Worm (Caenorhabditis elegans): ENCODE data around the gene F59A1.6.

Gene F59A1.6

ce11 chrV:17690922-17691321 lies 6.0 kb downstream of the F59A1.6 start, which contains the start of gene F59A1.13:
Gene F59A1.13, minus strand, starts transcription at chrV:17691022.
- TF ChIP-seq flh-1 (GFP tag; optimal IDR thresholded peaks at IDR 0.05) (no peak), lin-32 (GFP tag; optimal IDR thresholded peaks at IDR 0.05) (no peak), nhr-12 (tag; optimal IDR thresholded peaks at IDR 0.05) (no peak), blmp-1 (tag; optimal IDR thresholded peaks at IDR 0.05) (no peak), mls-2 (tag; optimal IDR thresholded peaks at IDR 0.05) (no peak), unc-39 (tag; optimal IDR thresholded peaks at IDR 0.05) (no peak), pha-4 (tag; optimal IDR thresholded peaks at IDR 0.05) (no peak), zip-8 (tag; optimal IDR thresholded peaks at IDR 0.05) (peak; percentile 24)

ce11 chrV:17694260-17694659 lies 9.3 kb downstream of the F59A1.6 start:
- TF ChIP-seq lsy-2 (tag; optimal IDR thresholded peaks at IDR 0.05) = no peak
- TF ChIP-seq blmp-1 (tag; optimal IDR thresholded peaks at IDR 0.05) = no peak
- no peak for TF ChIP-seq mep-1 (tag; optimal IDR thresholded peaks at IDR 0.05)
- no peak for TF ChIP-seq nhr-12 (tag; optimal IDR thresholded peaks at IDR 0.05)
- TF ChIP-seq nhr-28 (tag; optimal IDR thresholded peaks at IDR 0.05) = no peak
- TF ChIP-seq ceh-43 (GFP tag; optimal IDR thresholded peaks at IDR 0.05) = no peak
- no peak for TF ChIP-seq cnd-1 (tag; optimal IDR thresholded peaks at IDR 0.05)
- TF ChIP-seq ceh-83 (GFP tag; optimal IDR thresholded peaks at IDR 0.05) = no peak
- no peak for TF ChIP-seq hlh-1 (tag; optimal IDR thresholded peaks at IDR 0.05)
- no peak for TF ChIP-seq bed-3 (GFP tag; optimal IDR thresholded peaks at IDR 0.05)
- no peak for TF ChIP-seq tbx-8 (GFP tag; optimal IDR thresholded peaks at IDR 0.05)
- TF ChIP-seq flh-1 (GFP tag; optimal IDR thresholded peaks at IDR 0.05) = no peak
- TF ChIP-seq ces-1 (GFP tag; optimal IDR thresholded peaks at IDR 0.05) = no peak
- TF ChIP-seq nhr-2 (tag; optimal IDR thresholded peaks at IDR 0.05) = no peak
- no peak for TF ChIP-seq elt-1 (tag; optimal IDR thresholded peaks at IDR 0.05; ENCODE audit: borderline replicate concordance, insufficient read depth)
- no peak for TF ChIP-seq sptf-1 (tag; optimal IDR thresholded peaks at IDR 0.05)
- TF ChIP-seq unc-62 (GFP tag; optimal IDR thresholded peaks at IDR 0.05) = no peak

- TF ChIP-seq zip-8 (tag; optimal IDR thresholded peaks at IDR 0.05) (no peak), unc-62 (GFP tag; optimal IDR thresholded peaks at IDR 0.05) (no peak), nhr-76 (tag; optimal IDR thresholded peaks at IDR 0.05) (no peak), elt-1 (tag; optimal IDR thresholded peaks at IDR 0.05; ENCODE audit: borderline replicate concordance, insufficient read depth) (no peak), hlh-1 (tag; optimal IDR thresholded peaks at IDR 0.05) (no peak), drap-1 (GFP tag; optimal IDR thresholded peaks at IDR 0.05) (no peak), nhr-237 (tag; optimal IDR thresholded peaks at IDR 0.05) (no peak), ces-1 (GFP tag; optimal IDR thresholded peaks at IDR 0.05) (no peak), unc-39 (tag; optimal IDR thresholded peaks at IDR 0.05) (no peak)
Measured at ce11 chrV:17695802-17696201, 10.9 kb downstream of the F59A1.6 start, which contains the start of gene Y26G10.1. Gene Y26G10.1, minus strand, starts transcription at chrV:17695902.

ce11 chrV:17696753-17697152 lies 11.8 kb downstream of the F59A1.6 start, which contains the start of gene spp-29:
Gene spp-29, minus strand, starts transcription at chrV:17696853.
- no peak for TF ChIP-seq hlh-1 (tag; optimal IDR thresholded peaks at IDR 0.05)
- TF ChIP-seq blmp-1 (tag; optimal IDR thresholded peaks at IDR 0.05) = no peak
- no peak for TF ChIP-seq mep-1 (tag; optimal IDR thresholded peaks at IDR 0.05)
- TF ChIP-seq ceh-43 (GFP tag; optimal IDR thresholded peaks at IDR 0.05) = no peak
- TF ChIP-seq cnd-1 (tag; optimal IDR thresholded peaks at IDR 0.05) = no peak
- TF ChIP-seq ces-1 (GFP tag; optimal IDR thresholded peaks at IDR 0.05) = no peak
- no peak for TF ChIP-seq flh-1 (GFP tag; optimal IDR thresholded peaks at IDR 0.05)
- TF ChIP-seq elt-1 (tag; optimal IDR thresholded peaks at IDR 0.05; ENCODE audit: borderline replicate concordance, insufficient read depth) = no peak
- TF ChIP-seq nhr-237 (tag; optimal IDR thresholded peaks at IDR 0.05) = no peak
- TF ChIP-seq lsy-2 (tag; optimal IDR thresholded peaks at IDR 0.05) = no peak
- no peak for TF ChIP-seq snpc-4 (tag; optimal IDR thresholded peaks at IDR 0.05)
- no peak for TF ChIP-seq nhr-12 (tag; optimal IDR thresholded peaks at IDR 0.05)
- no peak for TF ChIP-seq lin-13 (tag; optimal IDR thresholded peaks at IDR 0.05)
- no peak for TF ChIP-seq ceh-39 (tag; optimal IDR thresholded peaks at IDR 0.05)
- no peak for TF ChIP-seq nhr-28 (tag; optimal IDR thresholded peaks at IDR 0.05)
- TF ChIP-seq M03D4.4 (tag; optimal IDR thresholded peaks at IDR 0.05) = no peak
- TF ChIP-seq drap-1 (GFP tag; optimal IDR thresholded peaks at IDR 0.05) = no peak
- no peak for TF ChIP-seq ceh-83 (GFP tag; optimal IDR thresholded peaks at IDR 0.05)
- no peak for TF ChIP-seq sptf-1 (tag; optimal IDR thresholded peaks at IDR 0.05)

ce11 chrV:17699097-17699496 lies 14.2 kb downstream of the F59A1.6 start, which contains the start of gene Y26G10.4:
Gene Y26G10.4, minus strand, starts transcription at chrV:17699197.
- no peak for TF ChIP-seq lin-32 (GFP tag; optimal IDR thresholded peaks at IDR 0.05)
- TF ChIP-seq unc-120 (tag; optimal IDR thresholded peaks at IDR 0.05; ENCODE audit: poor library complexity, severe bottlenecking) = no peak
- no peak for TF ChIP-seq mep-1 (tag; optimal IDR thresholded peaks at IDR 0.05)
- no peak for TF ChIP-seq unc-39 (tag; optimal IDR thresholded peaks at IDR 0.05)
- no peak for TF ChIP-seq snpc-4 (tag; optimal IDR thresholded peaks at IDR 0.05)
- TF ChIP-seq hlh-1 (tag; optimal IDR thresholded peaks at IDR 0.05) = no peak
- TF ChIP-seq elt-3 (tag; optimal IDR thresholded peaks at IDR 0.05) = no peak
- no peak for TF ChIP-seq sptf-1 (tag; optimal IDR thresholded peaks at IDR 0.05)
- no peak for TF ChIP-seq pha-4 (tag; optimal IDR thresholded peaks at IDR 0.05)
- no peak for TF ChIP-seq mls-2 (tag; optimal IDR thresholded peaks at IDR 0.05)
- no peak for TF ChIP-seq nhr-28 (tag; optimal IDR thresholded peaks at IDR 0.05)
- no peak for TF ChIP-seq M03D4.4 (tag; optimal IDR thresholded peaks at IDR 0.05)
- TF ChIP-seq blmp-1 (tag; optimal IDR thresholded peaks at IDR 0.05) = no peak
- no peak for TF ChIP-seq lsy-2 (tag; optimal IDR thresholded peaks at IDR 0.05)
- no peak for TF ChIP-seq ztf-11 (tag; optimal IDR thresholded peaks at IDR 0.05)
- TF ChIP-seq ceh-39 (tag; optimal IDR thresholded peaks at IDR 0.05) = no peak
- TF ChIP-seq cnd-1 (tag; optimal IDR thresholded peaks at IDR 0.05) = no peak
- TF ChIP-seq sem-2 (GFP tag; optimal IDR thresholded peaks at IDR 0.05) = no peak

Data from whole organism, mixed stage, embryonic.